Fruit fly (Drosophila melanogaster) Kc167 (cell line): ENCODE data around the gene CG3819.

Experiments
- Myc ChIP-seq: fragments of >200 bp; optimal IDR thresholded peaks from 2 replicates; lab custom pipeline; 2017; ENCODE audit warnings: missing external identifiers
- Sin3A ChIP-seq: fragments of >200 bp; optimal IDR thresholded peaks from 2 replicates; lab custom pipeline; 2018; ENCODE audit warnings: missing external identifiers
- h ChIP-seq: fragments of >200 bp; optimal IDR thresholded peaks from 3 replicates; lab custom pipeline; 2018; ENCODE audit warnings: missing external identifiers
- insv ChIP-seq: fragments of >200 bp; optimal IDR thresholded peaks from 3 replicates; lab custom pipeline; 2018; ENCODE audit warnings: missing external identifiers
- psq ChIP-seq: fragments of >200 bp; optimal IDR thresholded peaks from 2 replicates; lab custom pipeline; 2017; ENCODE audit warnings: missing external identifiers
- ttk ChIP-seq: sonication (Bioruptor generic); optimal IDR thresholded peaks from 2 replicates; lab custom pipeline; 2017; ENCODE audit warnings: missing external identifiers

The CG3819 gene

DNA sequence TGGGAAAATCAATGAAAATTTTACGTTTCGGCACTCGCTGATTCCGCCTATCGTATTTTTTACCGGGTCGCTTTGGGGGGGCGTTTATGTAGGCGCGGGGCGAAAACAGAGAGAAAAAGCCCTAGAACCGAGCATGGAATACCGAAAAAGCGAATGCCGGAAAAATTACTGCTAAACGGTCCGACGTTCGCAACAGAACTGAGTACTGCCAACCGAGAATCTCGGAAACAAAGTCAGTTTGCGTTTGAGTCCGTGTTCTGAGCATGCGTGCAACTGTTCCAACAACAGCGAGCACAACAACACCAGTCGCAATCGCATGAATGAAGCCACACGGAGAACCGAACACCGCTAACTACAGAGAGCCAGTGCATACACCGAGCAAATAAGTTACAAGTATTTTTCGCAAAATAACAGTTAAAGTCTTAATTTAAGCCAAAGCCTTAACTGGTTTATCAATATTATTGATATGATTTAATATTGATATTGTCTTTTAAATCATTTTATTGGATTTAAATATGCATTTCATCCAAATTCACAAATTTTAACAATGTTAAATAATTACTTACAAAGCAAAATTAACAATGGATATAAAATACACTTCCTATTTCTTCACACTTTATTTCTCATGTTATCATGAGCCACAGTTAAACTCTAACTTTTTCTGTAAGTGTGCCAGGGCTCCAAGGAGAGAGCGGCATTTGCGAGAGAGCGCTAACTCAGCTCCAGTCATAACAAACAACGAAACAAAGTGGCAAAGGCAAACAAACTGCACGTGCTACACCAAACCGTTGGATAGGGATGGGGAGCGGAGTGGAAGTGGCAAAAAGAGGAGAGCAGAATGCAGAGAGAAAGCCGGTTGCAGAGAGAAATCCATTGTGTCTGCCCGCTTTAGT lies 31.4 kb downstream of the CG3819 start, which contains the start of gene CG3961:
TSS of gene CG3961 (minus strand) at position 201 of the 893 bp plus-strand sequence.
- TF ChIP-seq insv = no peak
- TF ChIP-seq psq (lab: Kevin White, UChicago) = no peak
- TF ChIP-seq h (lab: Kevin White, UChicago) = no peak
- no peak for TF ChIP-seq Myc (lab: Kevin White, UChicago)
- TF ChIP-seq Sin3A (lab: Kevin White, UChicago) = no peak
- no peak for TF ChIP-seq ttk (lab: Kevin White, UChicago)

DNA sequence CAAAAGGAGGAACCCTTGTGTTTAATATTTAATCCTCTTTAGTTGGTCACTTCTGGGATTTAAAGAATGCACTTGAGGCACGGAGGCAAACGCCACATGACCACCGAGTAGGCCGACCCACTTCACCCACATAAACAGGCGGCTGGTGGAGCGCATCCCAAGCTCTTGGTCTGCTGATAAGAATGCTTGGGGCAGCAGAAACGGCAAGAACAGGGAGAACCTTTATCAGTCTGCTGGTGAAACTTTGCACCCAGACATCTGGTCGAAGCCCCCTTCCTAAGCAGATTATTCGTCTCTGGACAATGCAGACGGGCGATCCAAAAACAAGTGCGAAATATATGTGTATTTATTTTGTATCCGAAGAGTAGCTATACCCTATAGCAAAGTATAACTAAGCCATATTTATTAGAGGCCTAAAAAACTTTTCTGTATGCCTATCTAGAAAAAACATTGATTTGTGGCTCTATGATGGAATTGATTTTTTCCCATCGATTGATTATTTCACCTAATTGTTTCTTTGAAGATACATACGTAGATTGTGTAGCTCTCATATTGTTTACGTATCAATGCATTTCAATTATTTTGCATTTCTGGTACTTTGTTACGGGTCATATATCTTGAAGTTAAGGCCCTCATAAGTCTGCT lies 32.6 kb downstream of the CG3819 start:
- TF ChIP-seq h (lab: Kevin White, UChicago) (no peak), Myc (lab: Kevin White, UChicago) (no peak), Sin3A (lab: Kevin White, UChicago) (no peak), ttk (lab: Kevin White, UChicago) (no peak), psq (lab: Kevin White, UChicago) (no peak), insv (no peak)

DNA sequence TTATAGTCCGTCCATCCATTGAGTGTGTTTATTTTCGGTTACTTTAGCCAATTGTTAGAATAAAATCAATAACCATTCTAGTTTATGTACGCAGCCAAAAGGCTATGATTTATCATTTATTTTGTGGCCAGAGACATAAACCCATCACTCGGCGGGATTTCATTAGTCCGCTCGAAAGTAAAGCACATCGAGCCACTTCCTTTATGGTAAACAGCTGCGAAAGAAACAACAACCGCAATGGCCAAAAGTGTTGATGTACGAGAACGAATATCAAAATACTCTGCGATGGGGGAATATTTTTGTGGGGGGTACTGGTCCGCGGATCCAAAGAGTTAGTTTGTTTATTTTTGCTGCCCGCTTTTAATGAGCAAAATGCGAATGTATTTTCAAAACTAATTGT lies 40.3 kb downstream of the CG3819 start:
- TF ChIP-seq ttk (lab: Kevin White, UChicago) = no peak
- TF ChIP-seq h (lab: Kevin White, UChicago) = no peak
- TF ChIP-seq insv = no peak
- no peak for TF ChIP-seq psq (lab: Kevin White, UChicago)

DNA sequence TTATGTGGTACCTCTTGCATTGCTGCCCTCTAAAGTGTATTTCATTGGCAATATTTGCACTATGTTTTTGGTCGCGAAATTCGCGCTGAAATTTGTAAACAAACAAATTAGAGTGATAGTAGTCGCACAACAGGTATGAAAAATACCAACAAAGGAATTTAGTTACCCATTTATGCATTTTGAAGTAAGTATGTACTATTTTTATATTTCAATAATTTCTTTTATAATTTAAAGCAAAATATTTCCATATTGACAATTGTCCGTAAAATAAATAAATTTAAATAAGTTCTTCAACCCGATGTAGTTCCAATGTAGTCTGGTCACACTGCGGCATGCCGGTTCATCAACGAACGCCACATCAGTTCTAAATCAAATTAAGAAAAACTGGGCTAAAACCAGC lies 49.5 kb downstream of the CG3819 start, which contains the start of the genes Rad9 and Uggt:
TSS of gene Rad9 (minus strand) at position 114 of the 400 bp plus-strand sequence.
TSS of gene Uggt (plus strand) at position 308 of the 400 bp plus-strand sequence.
- TF ChIP-seq h (lab: Kevin White, UChicago) (no peak), Sin3A (lab: Kevin White, UChicago) (no peak)
